Worm (Caenorhabditis elegans) whole organism, L3 larva: Measurements from ENCODE around the gene chst-1.

Experiments used
- ZK546.5 ChIP-seq: sonication (generic microtip); optimal IDR thresholded peaks from 2 replicates; lab custom pipeline; 2017; ENCODE audit warnings: missing biosample characterization, missing genetic modification characterization
- ama-1 ChIP-seq: fragments of 150-350 bp; optimal IDR thresholded peaks from 2 replicates; lab custom pipeline; 2018
- elt-3 ChIP-seq, 3 experiments: fragments of 150-350 bp in 1 of 3; sonication (generic microtip) in 2 of 3; optimal IDR thresholded peaks; 2 replicates in 2 of 3; 4 replicates in 1 of 3; lab custom pipeline; 2014 to 2017; ENCODE audit warnings: missing biosample characterization in 3 of 3, missing genetic modification characterization in 3 of 3
- fos-1 ChIP-seq: fragments of 150-350 bp; optimal IDR thresholded peaks from 2 replicates; lab custom pipeline; 2014; ENCODE audit warnings: missing biosample characterization, missing genetic modification characterization
- jun-1 ChIP-seq: fragments of 150-350 bp; optimal IDR thresholded peaks from 2 replicates; lab custom pipeline; 2014; ENCODE audit warnings: missing biosample characterization, missing genetic modification reagents, missing genetic modification characterization
- snpc-4 ChIP-seq: fragments of 150-350 bp; optimal IDR thresholded peaks from 2 replicates; lab custom pipeline; 2014; ENCODE audit warnings: missing biosample characterization, missing genetic modification characterization
- zag-1 ChIP-seq: fragments of 150-350 bp; optimal IDR thresholded peaks from 2 replicates; lab custom pipeline; 2014; ENCODE audit warnings: missing biosample characterization, missing genetic modification characterization
- ztf-11 ChIP-seq: fragments of 150-350 bp; optimal IDR thresholded peaks from 2 replicates; lab custom pipeline; 2014; ENCODE audit warnings: missing biosample characterization, missing genetic modification characterization
- ztf-4 ChIP-seq: fragments of 150-350 bp; optimal IDR thresholded peaks from 2 replicates; lab custom pipeline; 2014; ENCODE audit warnings: missing biosample characterization, missing genetic modification characterization

ce11 chrII:8144543-8144942 lies 37.8 kb upstream of the chst-1 start, which contains the start of gene F10B5.2:
- TF ChIP-seq zag-1 (tag; lab: Kevin White, UChicago) (no peak), ztf-4 (no peak), fos-1 (tag; lab: Kevin White, UChicago) (no peak), snpc-4 (tag; lab: Kevin White, UChicago) (no peak), ztf-11 (tag; lab: Kevin White, UChicago) (no peak), ZK546.5 (no peak), ama-1 (lab: Kevin White, UChicago) (no peak), jun-1 (no peak), elt-3 (tag; optimal IDR thresholded peaks at IDR 0.05; lab: Kevin White, UChicago) (no peak)
